Worm (Caenorhabditis elegans): Measurements from ENCODE around the gene M01F1.9.

DNA sequence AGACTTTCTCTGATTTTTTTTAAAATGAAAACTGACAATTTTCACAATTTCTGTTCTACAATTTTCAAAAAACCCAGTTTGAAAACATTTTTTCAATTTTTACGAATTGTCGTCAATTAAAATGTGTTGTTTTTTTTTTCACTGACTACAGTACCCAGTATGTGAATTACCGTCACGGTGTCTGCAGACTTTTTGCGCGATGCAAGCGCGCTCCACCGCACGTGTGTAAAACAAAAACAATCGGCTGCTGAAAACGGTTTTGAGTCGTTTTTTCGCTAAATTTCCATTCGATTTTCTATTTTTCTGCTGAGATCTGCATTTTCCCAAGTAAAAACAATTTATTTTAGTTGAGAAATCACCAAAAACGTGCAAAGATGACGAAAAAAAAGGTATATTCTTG, 42.6 kb downstream of the M01F1.9 start:
- TF ChIP-seq flt-1 (GFP tag; IDR thresholded peaks at IDR 0.05) (no peak), ama-1 (optimal IDR thresholded peaks at IDR 0.05) (no peak), hnd-1 (tag; optimal IDR thresholded peaks at IDR 0.05) (no peak), tbx-37 (GFP tag; conservative IDR thresholded peaks at IDR 0.05) (no peak), hmbx-1 (tag; optimal IDR thresholded peaks at IDR 0.05) (no peak), ceh-36 (tag; optimal IDR thresholded peaks at IDR 0.05) (no peak), F13C5.2 (tag; optimal IDR thresholded peaks at IDR 0.05) (peak; percentile 76), scrt-1 (GFP tag; IDR thresholded peaks at IDR 0.05) (no peak)
